Worm (Caenorhabditis elegans) whole organism, L4/young adult: Measurements from ENCODE around the gene pycr-1.

Experiments
- W03F9.2 ChIP-seq: fragments of 150-350 bp; optimal IDR thresholded peaks from 2 replicates; lab custom pipeline; 2014; ENCODE audit warnings: missing biosample characterization, missing genetic modification characterization
- dao-5 ChIP-seq: sonication (generic microtip); optimal IDR thresholded peaks from 2 replicates; lab custom pipeline; 2016; ENCODE audit warnings: missing genotype, missing genetic modification characterization, moderate library complexity, missing compliant biosample characterization

ce11 chrX:12104630-12105029, 42.0 kb upstream of the pycr-1 start, which contains the start of gene col-181:
- no peak for TF ChIP-seq W03F9.2 (tag; lab: Kevin White, UChicago)
- TF ChIP-seq dao-5 = no peak
